Fruit fly (Drosophila melanogaster): Measurements from ENCODE around the gene CG32683.

dm6 chrX:10474625-10475024, 19.9 kb upstream of the CG32683 start, which contains the start of gene nocte:
- no peak for TF ChIP-seq pan (optimal IDR thresholded peaks at IDR 0.05)
- no peak for TF ChIP-seq CG8478 (optimal IDR thresholded peaks at IDR 0.05)
- no peak for TF ChIP-seq psq (optimal IDR thresholded peaks at IDR 0.05)
